Fruit fly (Drosophila melanogaster) whole organism, pupa: ENCODE results near the gene CG14667.

Experiments used
- CG10348 ChIP-seq: fragments of 200-800 bp; sonication (Bioruptor generic); IDR thresholded peaks from 2 replicates; pipeline ENCODE4 v1.3.6; 2022; ENCODE audit warnings: missing biosample characterization, missing genetic modification characterization
- CG13204 ChIP-seq: fragments of 200-800 bp; sonication (Bioruptor generic); optimal IDR thresholded peaks from 2 replicates; lab custom pipeline; 2018; ENCODE audit warnings: missing biosample characterization, mild to moderate bottlenecking, missing genetic modification characterization, moderate library complexity
- gl ChIP-seq: fragments of 200-800 bp; sonication (Bioruptor generic); optimal IDR thresholded peaks from 2 replicates; lab custom pipeline; 2018; ENCODE audit warnings: missing biosample characterization, mild to moderate bottlenecking, missing genetic modification characterization

DNA sequence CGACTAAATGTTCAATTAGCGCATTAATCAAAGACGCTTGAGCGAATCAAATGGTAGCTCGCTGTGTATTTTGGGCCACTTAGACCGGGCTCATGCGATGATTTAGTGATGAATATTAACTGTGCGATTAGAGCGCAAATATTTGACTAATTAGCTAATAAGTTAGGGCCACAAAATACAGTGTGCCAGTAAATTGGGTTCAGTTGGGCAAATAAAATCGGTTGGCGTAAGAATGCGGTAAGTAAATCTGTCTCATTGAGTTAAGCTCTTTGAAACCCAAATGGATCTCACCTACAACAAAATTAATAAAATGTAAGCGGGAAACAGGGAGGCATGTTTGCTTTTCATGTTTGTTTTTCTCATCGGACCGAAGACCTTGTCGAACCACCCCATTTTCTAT lies 45.6 kb downstream of the CG14667 start:
- TF ChIP-seq CG10348 (GFP tag; lab: Robert Waterston, UW) (no peak), gl (no peak), CG13204 (no peak)
